Worm (Caenorhabditis elegans): ENCODE results near the gene oac-5.

- no peak for TF ChIP-seq ceh-82 (tag; optimal IDR thresholded peaks at IDR 0.05)
- no peak for TF ChIP-seq zfp-3 (GFP tag; conservative IDR thresholded peaks at IDR 0.05)
- TF ChIP-seq aha-1 (tag): no peak
- TF ChIP-seq ztf-11 (tag; optimal IDR thresholded peaks at IDR 0.05): no peak
- TF ChIP-seq nhr-42 (GFP tag; IDR thresholded peaks at IDR 0.05): no peak
- TF ChIP-seq R02D3.7 (tag; optimal IDR thresholded peaks at IDR 0.05): no peak
- no peak for TF ChIP-seq saeg-2 (GFP tag; IDR thresholded peaks at IDR 0.05)
- no peak for TF ChIP-seq nhr-77 (tag; optimal IDR thresholded peaks at IDR 0.05)
- TF ChIP-seq lim-7 (GFP tag; IDR thresholded peaks at IDR 0.05): no peak
- no peak for TF ChIP-seq mep-1 (tag; optimal IDR thresholded peaks at IDR 0.05)
- no peak for TF ChIP-seq nhr-10 (tag; optimal IDR thresholded peaks at IDR 0.05)
- no peak for TF ChIP-seq hlh-11 (tag; optimal IDR thresholded peaks at IDR 0.05)
- TF ChIP-seq egl-27 (tag; optimal IDR thresholded peaks at IDR 0.05): no peak
- no peak for TF ChIP-seq ceh-44 (GFP tag; IDR thresholded peaks at IDR 0.05)
Observed at ce11 chrV:16258142-16258541, 34.4 kb upstream of the oac-5 start, which contains the start of gene nhr-218.
